Worm (Caenorhabditis elegans): ENCODE measurements around the gene srt-7.

ce11 chrV:3127670-3128069 is 46.1 kb downstream of the srt-7 start, which contains the start of gene Y73C8C.10:
- no peak for TF ChIP-seq ceh-13 (GFP tag; optimal IDR thresholded peaks at IDR 0.05)
- TF ChIP-seq flt-1 (GFP tag; IDR thresholded peaks at IDR 0.05): no peak
- no peak for TF ChIP-seq aly-1 (tag; optimal IDR thresholded peaks at IDR 0.05)
- no peak for TF ChIP-seq ama-1 (optimal IDR thresholded peaks at IDR 0.05)
- no peak for TF ChIP-seq B0310.2 (tag; optimal IDR thresholded peaks at IDR 0.05)
- TF ChIP-seq scrt-1 (GFP tag; IDR thresholded peaks at IDR 0.05): no peak
- no peak for TF ChIP-seq tbx-11 (GFP tag; IDR thresholded peaks at IDR 0.05)
- no peak for TF ChIP-seq hmbx-1 (tag; optimal IDR thresholded peaks at IDR 0.05)
